Worm (Caenorhabditis elegans) whole organism, mixed stage, embryonic: ENCODE data around the gene nhr-226.
"Not testable (repeated sequence)": the region's sequence is repeated elsewhere in the genome, so short reads cannot be mapped to it uniquely, and the experiment has no call there.

ENCODE experiments used
- M03D4.4 ChIP-seq: sonication (generic microtip); optimal IDR thresholded peaks from 2 replicates; lab custom pipeline; 2017; ENCODE audit warnings: mild to moderate bottlenecking, missing genetic modification characterization, missing compliant biosample characterization
- bed-3 ChIP-seq: fragments of 200-800 bp; sonication (Bioruptor generic); optimal IDR thresholded peaks from 3 replicates; lab custom pipeline; 2018; ENCODE audit warnings: mild to moderate bottlenecking, missing genetic modification characterization, moderate library complexity, missing compliant biosample characterization
- blmp-1 ChIP-seq: fragments of 150-350 bp; optimal IDR thresholded peaks from 2 replicates; lab custom pipeline; 2014; ENCODE audit warnings: missing biosample characterization, missing genetic modification characterization
- ceh-39 ChIP-seq: fragments of 150-350 bp; optimal IDR thresholded peaks from 2 replicates; lab custom pipeline; 2014; ENCODE audit warnings: missing biosample characterization, missing genetic modification characterization
- ceh-43 ChIP-seq: fragments of 200-800 bp; sonication (Bioruptor generic); optimal IDR thresholded peaks from 2 replicates; lab custom pipeline; 2018; ENCODE audit warnings: mild to moderate bottlenecking, missing genetic modification characterization, moderate library complexity, missing compliant biosample characterization
- ceh-83 ChIP-seq: fragments of 200-800 bp; sonication (Bioruptor generic); optimal IDR thresholded peaks from 2 replicates; lab custom pipeline; 2018; ENCODE audit warnings: mild to moderate bottlenecking, missing genetic modification characterization, missing compliant biosample characterization
- ces-1 ChIP-seq: fragments of 150-350 bp; optimal IDR thresholded peaks from 2 replicates; lab custom pipeline; 2014; ENCODE audit warnings: missing biosample characterization, missing genetic modification reagents, missing genetic modification characterization
- drap-1 ChIP-seq: fragments of 200-800 bp; sonication (Bioruptor generic); optimal IDR thresholded peaks from 3 replicates; lab custom pipeline; 2018; ENCODE audit warnings: mild to moderate bottlenecking, missing genetic modification characterization, missing compliant biosample characterization
- elt-1 ChIP-seq: sonication (generic microtip); optimal IDR thresholded peaks from 2 replicates; lab custom pipeline; 2017; ENCODE audit warnings: missing genetic modification characterization, mild to moderate bottlenecking, missing compliant biosample characterization, antibody characterized with exemption, moderate library complexity, borderline replicate concordance; ENCODE audit not compliant: insufficient read depth
- elt-3 ChIP-seq: fragments of 150-350 bp; optimal IDR thresholded peaks from 2 replicates; lab custom pipeline; 2014; ENCODE audit warnings: missing biosample characterization, missing genetic modification characterization
- flh-1 ChIP-seq: fragments of 200-800 bp; sonication (Bioruptor generic); optimal IDR thresholded peaks from 2 replicates; lab custom pipeline; 2018; ENCODE audit warnings: mild to moderate bottlenecking, missing genetic modification characterization, moderate library complexity, missing compliant biosample characterization
- ham-2 ChIP-seq: fragments of 200-800 bp; sonication (Bioruptor generic); optimal IDR thresholded peaks from 2 replicates; lab custom pipeline; 2018; ENCODE audit warnings: mild to moderate bottlenecking, missing genetic modification characterization, missing compliant biosample characterization
- hlh-1 ChIP-seq: fragments of 150-350 bp; optimal IDR thresholded peaks from 2 replicates; lab custom pipeline; 2014; ENCODE audit warnings: missing biosample characterization, missing genetic modification reagents, missing genetic modification characterization
- lin-13 ChIP-seq: fragments of 150-350 bp; optimal IDR thresholded peaks from 2 replicates; lab custom pipeline; 2014; ENCODE audit warnings: missing biosample characterization, missing genetic modification characterization
- mab-5 ChIP-seq: fragments of 150-350 bp; optimal IDR thresholded peaks from 2 replicates; lab custom pipeline; 2014; ENCODE audit warnings: missing biosample characterization, missing genetic modification characterization
- mep-1 ChIP-seq: fragments of 150-350 bp; optimal IDR thresholded peaks from 2 replicates; lab custom pipeline; 2017; ENCODE audit warnings: missing biosample characterization, missing genetic modification reagents, missing genetic modification characterization, inconsistent platforms
- nhr-28 ChIP-seq: fragments of 150-350 bp; optimal IDR thresholded peaks from 2 replicates; lab custom pipeline; 2014; ENCODE audit warnings: missing biosample characterization, missing genetic modification characterization
- sem-2 ChIP-seq: fragments of 200-800 bp; sonication (Bioruptor generic); optimal IDR thresholded peaks from 2 replicates; lab custom pipeline; 2018; ENCODE audit warnings: mild to moderate bottlenecking, missing genetic modification characterization, missing compliant biosample characterization
- snpc-4 ChIP-seq: fragments of 150-350 bp; optimal IDR thresholded peaks from 2 replicates; lab custom pipeline; 2014; ENCODE audit warnings: missing biosample characterization, missing genetic modification characterization
- sptf-1 ChIP-seq: sonication (generic microtip); optimal IDR thresholded peaks from 2 replicates; lab custom pipeline; 2017; ENCODE audit warnings: mild to moderate bottlenecking, missing genetic modification characterization, moderate library complexity, missing compliant biosample characterization
- tbx-8 ChIP-seq: fragments of 200-800 bp; sonication (Bioruptor generic); optimal IDR thresholded peaks from 2 replicates; lab custom pipeline; 2018; ENCODE audit warnings: mild to moderate bottlenecking, missing genetic modification characterization, moderate library complexity, missing compliant biosample characterization
- unc-120 ChIP-seq: sonication (generic microtip); optimal IDR thresholded peaks from 2 replicates; lab custom pipeline; 2017; ENCODE audit warnings: missing genetic modification characterization, missing compliant biosample characterization; ENCODE audit not compliant: poor library complexity, severe bottlenecking
- unc-39 ChIP-seq: fragments of 150-350 bp; optimal IDR thresholded peaks from 2 replicates; lab custom pipeline; 2014; ENCODE audit warnings: missing biosample characterization, missing genetic modification characterization
- unc-62 ChIP-seq: fragments of 150-350 bp; optimal IDR thresholded peaks from 2 replicates; lab custom pipeline; 2014; ENCODE audit warnings: missing biosample characterization, missing genetic modification reagents, missing genetic modification characterization
- zip-8 ChIP-seq: fragments of 150-350 bp; optimal IDR thresholded peaks from 2 replicates; lab custom pipeline; 2014; ENCODE audit warnings: missing biosample characterization, missing genetic modification characterization
- ztf-11 ChIP-seq: fragments of 150-350 bp; optimal IDR thresholded peaks from 2 replicates; lab custom pipeline; 2014; ENCODE audit warnings: missing biosample characterization, missing genetic modification characterization

The nhr-226 gene

DNA sequence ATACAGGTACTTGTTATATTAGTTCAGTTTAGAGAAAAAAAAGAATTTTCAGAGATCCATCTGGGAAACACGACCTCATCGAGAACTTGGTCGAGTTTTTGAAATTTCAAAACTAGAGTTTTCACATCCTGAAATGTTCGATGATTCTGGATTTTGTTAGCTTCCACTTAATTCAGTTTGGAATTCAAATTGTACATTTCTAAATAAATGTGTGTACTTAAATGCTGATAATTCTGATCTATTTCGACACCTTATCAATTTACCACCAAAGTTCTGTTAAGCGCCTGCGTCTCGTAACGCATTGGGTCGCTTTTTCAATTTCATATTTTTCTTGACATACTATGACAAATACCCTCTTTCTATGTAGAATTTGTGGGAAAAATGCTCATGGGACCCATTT is at the start of gene nhr-226:
TSS of gene nhr-226 (plus strand) at position 301 of the 400 bp plus-strand sequence.
- TF ChIP-seq flh-1 (GFP tag; lab: Kevin White, UChicago) (no peak), nhr-28 (no peak), unc-62 (no peak), ham-2 (GFP tag; lab: Kevin White, UChicago) (no peak), ztf-11 (tag; lab: Kevin White, UChicago) (no peak), ceh-83 (GFP tag; lab: Kevin White, UChicago) (no peak), elt-1 (tag; lab: Kevin White, UChicago) (no peak), sem-2 (no peak), drap-1 (GFP tag; lab: Kevin White, UChicago) (no peak), zip-8 (tag; lab: Kevin White, UChicago) (no peak), elt-3 (tag; lab: Kevin White, UChicago) (no peak), unc-120 (tag; lab: Kevin White, UChicago) (no peak), blmp-1 (tag; lab: Kevin White, UChicago) (no peak), sptf-1 (tag; lab: Kevin White, UChicago) (no peak), ces-1 (GFP tag; lab: Kevin White, UChicago) (no peak), hlh-1 (tag; lab: Kevin White, UChicago) (no peak), tbx-8 (no peak)

DNA sequence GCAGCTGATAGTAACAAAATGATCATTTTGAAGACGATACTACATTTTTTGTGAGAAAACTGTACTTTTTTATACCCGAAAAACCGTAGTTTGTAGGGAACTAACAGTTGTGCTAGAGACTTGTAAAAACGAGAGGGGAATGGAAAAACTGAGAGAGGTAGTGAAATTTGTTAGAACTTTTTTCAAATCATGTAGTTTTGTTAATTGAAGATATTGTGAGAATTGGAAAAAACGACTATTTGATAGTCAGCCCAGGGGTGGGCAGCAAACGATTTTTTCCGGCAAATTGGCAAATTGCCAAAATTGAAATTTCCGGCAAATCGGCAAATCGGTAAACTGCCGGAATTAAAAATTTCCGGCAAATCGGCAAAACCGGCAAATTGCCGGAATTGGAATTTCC is 45.4 kb upstream of the nhr-226 start, which contains the start of gene cyp-33C6:
TSS of gene cyp-33C6 (minus strand) at position 101 of the 400 bp plus-strand sequence.
- TF ChIP-seq ceh-43 (no peak), blmp-1 (tag; lab: Kevin White, UChicago) (no peak), lin-13 (tag; lab: Kevin White, UChicago) (no peak), elt-3 (tag; lab: Kevin White, UChicago) (no peak), M03D4.4 (tag; lab: Kevin White, UChicago) (no peak), unc-39 (no peak)

DNA sequence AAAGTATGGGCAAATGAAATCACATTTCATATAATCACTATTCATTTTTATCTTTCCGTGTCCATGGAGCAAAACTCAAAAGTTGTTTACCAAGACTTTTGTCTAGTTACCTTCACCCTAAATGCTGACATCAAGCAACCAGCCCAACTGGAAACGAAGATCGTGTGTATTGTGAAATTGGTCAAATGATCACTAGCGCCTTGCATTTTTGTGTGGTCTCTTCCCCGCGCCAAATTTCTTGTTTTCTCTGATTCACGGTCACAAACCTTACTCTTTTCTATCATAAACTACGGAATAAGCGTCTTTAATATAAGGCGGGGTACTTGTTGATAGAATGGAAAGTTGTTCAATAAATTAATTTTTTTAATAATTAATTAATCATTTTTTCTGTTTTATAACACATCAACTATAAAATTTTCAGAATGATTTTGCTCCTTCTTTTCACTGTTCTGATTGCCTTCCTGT is 44.5 kb upstream of the nhr-226 start, which contains the start of gene cyp-33C7:
TSS of gene cyp-33C7 (plus strand) at position 415 of the 465 bp plus-strand sequence.
- TF ChIP-seq bed-3, result no peak
- no peak for TF ChIP-seq ceh-43
- TF ChIP-seq nhr-28, result no peak
- no peak for TF ChIP-seq drap-1 (GFP tag; lab: Kevin White, UChicago)
- TF ChIP-seq unc-120 (tag; lab: Kevin White, UChicago), result no peak
- no peak for TF ChIP-seq zip-8 (tag; lab: Kevin White, UChicago)
- no peak for TF ChIP-seq M03D4.4 (tag; lab: Kevin White, UChicago)
- TF ChIP-seq snpc-4, result no peak
- no peak for TF ChIP-seq elt-3 (tag; lab: Kevin White, UChicago)
- TF ChIP-seq flh-1 (GFP tag; lab: Kevin White, UChicago), result no peak
- TF ChIP-seq ham-2 (GFP tag; lab: Kevin White, UChicago), result no peak
- TF ChIP-seq ztf-11 (tag; lab: Kevin White, UChicago), result no peak
- TF ChIP-seq mep-1 (tag; lab: Kevin White, UChicago), result no peak

DNA sequence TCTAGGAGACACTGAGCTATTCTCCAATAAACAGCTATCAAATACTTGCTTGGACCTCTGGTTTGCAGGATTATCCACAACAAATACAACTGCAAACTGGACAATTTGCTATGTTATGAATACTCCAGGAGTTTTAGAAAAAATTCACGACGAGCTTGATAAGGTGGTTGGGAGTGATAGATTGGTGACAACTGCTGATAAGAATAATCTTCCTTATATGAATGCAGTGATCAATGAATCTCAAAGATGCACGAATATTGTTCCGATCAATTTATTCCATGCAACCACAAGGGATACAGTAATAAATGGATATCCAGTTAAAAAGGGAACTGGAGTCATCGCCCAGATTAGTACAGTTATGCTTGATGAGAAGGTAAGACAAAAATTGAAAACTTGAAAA is 42.9 kb upstream of the nhr-226 start:
- TF ChIP-seq zip-8 (tag; lab: Kevin White, UChicago), result no peak
- TF ChIP-seq ztf-11 (tag; lab: Kevin White, UChicago), result no peak
- TF ChIP-seq ceh-43, result no peak
- no peak for TF ChIP-seq elt-3 (tag; lab: Kevin White, UChicago)
- no peak for TF ChIP-seq elt-1 (tag; lab: Kevin White, UChicago)
- TF ChIP-seq ceh-83 (GFP tag; lab: Kevin White, UChicago), result no peak
- no peak for TF ChIP-seq unc-120 (tag; lab: Kevin White, UChicago)
- no peak for TF ChIP-seq drap-1 (GFP tag; lab: Kevin White, UChicago)
- no peak for TF ChIP-seq unc-62
- no peak for TF ChIP-seq snpc-4
- TF ChIP-seq ceh-39 (tag; lab: Kevin White, UChicago), result no peak

DNA sequence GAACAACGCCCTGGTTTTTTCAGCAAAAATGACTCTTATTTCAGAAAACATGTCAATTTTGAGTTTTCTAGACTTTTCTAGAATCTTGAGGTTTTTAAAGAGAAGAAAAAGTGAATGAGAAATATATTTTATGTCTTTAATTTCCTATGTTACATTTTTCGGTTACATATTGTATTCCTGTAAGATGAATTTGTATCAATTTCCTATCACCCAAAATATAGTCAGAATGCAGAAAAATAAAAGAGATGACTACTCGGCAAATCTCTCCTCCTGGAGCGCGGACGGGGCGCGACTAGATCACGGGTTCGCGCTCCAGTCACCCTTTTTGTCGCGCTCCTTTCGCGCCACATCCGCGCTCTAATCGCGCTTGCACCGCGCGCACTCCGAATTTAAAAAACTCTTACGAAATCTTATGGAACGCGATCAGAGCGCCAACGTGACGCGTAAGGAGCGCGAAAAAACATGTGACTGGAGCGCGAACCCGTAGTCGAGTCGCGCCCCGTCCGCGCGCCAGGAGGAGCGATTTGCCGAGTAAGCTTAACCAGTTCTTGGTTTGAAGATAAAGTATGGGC is 40.0 kb upstream of the nhr-226 start, which contains the start of gene str-253:
TSS of gene str-253 (minus strand) at position 51 of the 572 bp plus-strand sequence.
- no peak for TF ChIP-seq ham-2 (GFP tag; lab: Kevin White, UChicago)
- TF ChIP-seq bed-3, result no peak

DNA sequence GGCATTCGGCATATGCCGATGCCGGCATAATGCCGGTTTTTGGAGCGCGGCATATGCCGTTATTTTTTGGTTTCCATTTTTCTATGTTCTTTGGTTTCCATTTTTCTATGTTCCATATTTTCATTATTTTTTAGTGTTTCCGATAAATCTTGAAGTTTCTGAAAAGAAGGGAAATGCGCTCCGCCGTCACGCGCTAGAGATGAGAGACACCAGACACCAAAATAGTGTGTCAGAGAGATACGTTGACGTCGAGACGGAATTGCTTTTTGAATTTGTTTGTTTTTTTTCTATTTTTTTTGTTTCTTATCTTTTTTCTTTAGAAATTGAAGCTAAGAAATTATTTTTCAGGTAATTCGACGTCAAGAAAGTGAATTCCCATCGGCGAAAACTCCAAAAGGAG is 39.5 kb upstream of the nhr-226 start, which contains the start of gene F41B5.1:
TSS of gene F41B5.1 (plus strand) at position 343 of the 400 bp plus-strand sequence.
- not testable (repeated sequence) for TF ChIP-seq unc-120 (tag; lab: Kevin White, UChicago); drap-1 (GFP tag; lab: Kevin White, UChicago); mab-5 (tag; lab: Kevin White, UChicago)
- TF ChIP-seq, all 35 proteins: peak for 0; not testable (repeated sequence) for 35
